Fruit fly (Drosophila melanogaster) whole organism, larva: ENCODE results near the gene Acp1.
A peak's percentile ranks its signal among the peaks of the same experiment; 100 is the strongest.

Experiments
- noc ChIP-seq: fragments of 200-800 bp; sonication (Bioruptor generic); optimal IDR thresholded peaks from 3 replicates; lab custom pipeline; 2019; ENCODE audit warnings: missing biosample characterization, mild to moderate bottlenecking, missing genetic modification characterization, moderate library complexity

The Acp1 gene

DNA sequence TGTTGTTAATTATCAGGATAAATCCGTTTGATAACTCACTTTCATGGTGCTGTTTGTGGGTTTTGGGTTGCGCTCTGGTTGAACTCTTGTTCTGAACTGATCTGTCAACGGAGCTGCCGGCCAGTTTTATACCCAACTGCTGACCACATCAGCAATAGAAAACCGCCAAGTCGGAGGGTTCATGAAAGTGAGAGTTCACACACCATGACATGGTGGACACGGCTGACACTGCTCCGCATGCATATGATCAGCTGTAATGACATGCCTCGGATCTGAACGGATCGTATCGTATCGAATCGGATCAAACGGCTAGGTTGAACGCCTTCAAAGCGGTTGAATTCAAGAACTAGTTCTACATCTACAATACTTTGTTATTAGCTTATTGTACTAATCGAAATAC, at the start of gene Acp1:
Gene Acp1, minus strand, starts transcription at position 101 of the 400 bp plus-strand sequence.
- no peak for TF ChIP-seq noc (tag; lab: Kevin White, UChicago)

DNA sequence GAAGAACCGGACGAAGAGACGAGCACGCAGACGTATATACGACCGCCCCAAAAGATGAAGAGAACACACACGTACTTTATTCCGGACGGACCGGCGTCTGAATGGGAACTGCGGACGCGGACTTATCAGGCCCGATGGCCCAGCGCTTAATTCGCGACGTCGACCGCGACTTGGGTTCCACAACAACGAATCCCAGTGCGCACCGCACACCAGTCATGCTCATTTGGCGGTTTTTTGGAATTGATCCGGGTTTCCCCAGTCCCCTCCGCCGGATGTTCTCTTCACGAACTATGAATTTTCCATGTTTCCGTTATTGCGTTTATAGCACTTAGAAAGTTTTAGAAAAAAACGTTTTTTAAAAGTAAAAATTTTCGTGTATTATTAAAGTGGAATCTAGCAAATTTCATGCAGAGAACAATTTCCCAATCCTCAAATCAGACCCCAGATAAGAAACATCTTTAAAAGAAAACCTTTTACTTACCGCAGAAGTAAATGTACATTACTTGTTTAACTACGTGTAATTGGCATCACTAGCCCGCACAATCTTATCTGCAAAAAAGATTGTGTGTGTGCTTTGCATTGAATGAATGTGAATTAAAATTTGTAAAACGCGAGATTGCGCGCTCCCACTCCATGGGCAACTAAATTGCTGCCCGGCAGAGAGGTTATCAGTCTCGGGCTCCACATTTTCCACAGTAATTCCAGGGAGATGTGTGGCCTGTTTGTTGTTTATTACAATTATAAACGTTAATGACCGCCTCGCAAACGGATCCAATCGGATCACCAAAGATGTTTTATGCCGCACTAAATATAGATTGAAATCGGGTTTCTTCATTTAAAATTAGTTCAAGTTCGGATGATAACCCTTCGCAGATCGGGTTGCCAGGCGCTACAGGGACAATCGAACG, 49.4 kb upstream of the Acp1 start, which contains the start of gene CG7149:
Gene CG7149, minus strand, starts transcription at position 110 of the 908 bp plus-strand sequence.
- TF ChIP-seq noc (tag; lab: Kevin White, UChicago): peak; percentile 60

DNA sequence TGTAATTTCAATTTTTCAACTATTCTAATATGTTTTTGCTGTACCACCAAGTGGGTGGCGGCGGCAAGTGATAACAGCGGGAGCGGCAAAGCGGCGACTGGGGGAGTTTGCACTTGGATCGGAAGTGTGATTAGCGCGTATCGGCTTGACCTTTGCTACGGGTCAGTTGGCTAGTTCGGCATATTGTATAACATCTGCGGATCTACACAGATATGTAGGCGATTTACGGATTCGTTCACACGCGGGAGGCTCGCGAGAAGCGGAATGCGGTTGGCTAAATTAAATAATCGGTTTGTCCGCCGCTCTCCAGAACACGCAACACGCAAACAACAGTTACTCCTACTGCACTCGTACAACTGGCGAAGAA, 48.7 kb upstream of the Acp1 start:
- no peak for TF ChIP-seq noc (tag; lab: Kevin White, UChicago)

DNA sequence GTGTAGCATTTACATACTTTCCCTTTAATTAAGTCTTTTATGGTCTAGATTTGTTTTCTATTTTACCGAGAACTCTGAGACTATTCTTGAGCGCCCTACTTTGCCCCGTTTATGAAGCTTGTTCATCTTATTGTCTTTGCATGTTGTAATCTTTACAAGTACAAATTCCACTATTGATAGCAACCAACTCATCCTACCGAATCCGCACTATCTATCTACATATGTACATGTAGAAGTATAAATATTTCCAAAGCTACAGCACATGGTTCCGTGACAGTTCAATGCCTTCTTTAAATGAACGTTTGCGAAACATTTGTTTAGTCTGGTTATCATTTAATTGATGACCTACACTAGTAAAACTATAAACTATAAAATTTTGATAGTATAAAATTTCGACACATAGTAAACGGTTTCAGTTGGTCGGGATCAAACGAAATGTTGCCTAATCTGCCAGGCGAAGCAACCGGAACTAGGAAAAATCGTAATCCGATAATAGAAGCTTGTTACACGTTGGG, 47.7 kb upstream of the Acp1 start:
- no peak for TF ChIP-seq noc (tag; lab: Kevin White, UChicago)

DNA sequence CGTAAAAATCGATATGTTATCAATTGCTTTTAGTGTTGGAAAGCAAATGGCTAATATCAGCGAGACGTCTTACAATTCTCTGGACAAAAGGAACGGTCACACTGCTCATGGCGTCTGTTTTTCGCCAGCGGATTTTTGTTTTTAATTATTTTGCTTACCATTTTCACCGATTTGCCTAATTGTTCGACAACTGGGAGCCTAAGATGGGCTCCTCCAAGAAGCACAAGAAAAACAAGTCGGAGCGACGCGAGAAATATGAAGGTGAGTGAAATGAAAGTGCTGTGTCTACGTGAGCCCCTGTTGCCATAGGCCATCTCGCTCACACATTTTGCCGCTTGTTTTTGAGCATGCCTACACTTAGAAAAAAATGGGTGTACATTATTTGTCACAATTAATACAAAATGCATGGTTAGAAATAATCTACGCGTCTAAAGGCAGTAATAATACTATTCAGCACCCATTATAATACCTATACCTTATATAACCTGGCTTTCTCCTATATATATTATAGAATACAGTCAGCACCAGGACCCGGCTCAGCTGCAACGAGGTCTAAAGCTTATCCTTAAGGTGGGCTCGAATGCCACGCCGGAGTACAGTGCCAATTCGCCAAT, 41.6 kb upstream of the Acp1 start, which contains the start of gene Brd7-9:
Gene Brd7-9, plus strand, starts transcription at position 78 of the 614 bp plus-strand sequence.
- peak; percentile 15 for TF ChIP-seq noc (tag; lab: Kevin White, UChicago)

DNA sequence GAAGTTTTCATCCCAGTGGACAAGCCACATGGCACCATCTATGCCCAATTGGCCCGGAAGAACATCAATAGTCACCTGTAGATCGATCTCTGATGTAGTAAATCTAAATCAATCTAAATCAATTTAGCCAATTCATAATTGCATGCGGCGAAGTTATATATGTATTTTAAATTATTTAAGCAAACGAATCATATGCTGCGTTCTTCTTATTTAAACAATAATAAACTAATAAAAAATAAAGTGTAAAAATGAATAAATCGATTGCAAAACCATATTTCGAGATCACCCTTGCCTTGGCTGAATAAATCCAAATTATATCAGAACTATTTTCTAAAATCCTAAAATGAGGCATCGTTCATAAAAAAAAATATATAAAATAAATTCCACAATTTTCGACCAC, 39.8 kb upstream of the Acp1 start, which contains the start of gene CG7164:
Gene CG7164, plus strand, starts transcription at position 301 of the 400 bp plus-strand sequence.
- TF ChIP-seq noc (tag; lab: Kevin White, UChicago): no peak

DNA sequence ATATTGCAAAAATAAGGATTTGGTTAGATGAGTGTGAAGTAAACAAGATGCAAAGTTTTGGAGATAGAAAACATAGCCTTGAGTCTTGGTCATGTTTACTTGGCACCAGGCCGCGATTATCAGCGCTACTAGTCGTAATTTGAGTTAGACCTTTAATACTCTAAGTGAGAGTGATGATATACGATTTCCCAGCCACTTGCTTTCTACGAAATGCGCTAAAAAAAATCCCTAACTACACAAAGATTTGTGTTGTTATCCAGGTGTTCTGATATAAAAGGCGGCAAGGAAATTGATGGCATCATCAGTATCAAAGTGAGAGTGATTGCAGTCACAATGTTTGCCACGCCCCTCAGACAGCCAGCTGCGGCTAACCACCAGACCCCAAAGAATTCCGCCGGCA, 38.4 kb upstream of the Acp1 start, which contains the start of gene Uro:
Gene Uro, plus strand, starts transcription at position 301 of the 400 bp plus-strand sequence.
- no peak for TF ChIP-seq noc (tag; lab: Kevin White, UChicago)

DNA sequence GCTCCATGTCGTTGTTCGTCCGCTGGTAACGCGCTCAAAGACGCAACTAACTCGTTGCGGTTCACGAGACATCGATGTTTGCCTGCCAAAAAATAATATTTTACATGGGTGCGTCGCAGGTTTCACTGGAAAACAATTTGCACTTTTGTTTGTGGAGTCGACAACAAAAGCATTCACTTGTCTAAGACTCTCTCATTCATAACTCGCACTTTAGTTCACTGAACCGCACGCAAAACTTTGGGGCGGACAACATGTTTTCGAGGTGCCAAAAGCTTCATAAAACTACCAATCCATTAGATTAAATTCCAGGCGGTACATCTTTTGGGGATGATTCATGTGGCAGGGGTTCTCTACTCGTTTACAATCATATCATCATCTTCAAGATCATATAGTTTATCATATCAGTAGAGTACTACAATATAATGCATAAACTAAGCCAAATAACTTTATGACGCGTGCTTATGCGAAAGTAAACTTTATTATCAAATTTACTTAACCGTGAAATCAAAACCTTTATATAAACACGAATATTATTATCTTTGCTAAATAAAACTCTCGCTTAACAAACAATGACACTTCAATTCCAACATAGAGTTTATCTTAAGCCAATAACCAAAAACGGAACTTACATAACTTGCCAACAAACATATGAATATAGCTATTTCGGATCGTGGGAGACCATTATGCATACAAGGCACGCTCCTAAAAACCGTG, 36.8 kb upstream of the Acp1 start, which contains the start of gene CG7179:
Gene CG7179, minus strand, starts transcription at position 51 of the 714 bp plus-strand sequence.
- peak; percentile 40 for TF ChIP-seq noc (tag; lab: Kevin White, UChicago)

DNA sequence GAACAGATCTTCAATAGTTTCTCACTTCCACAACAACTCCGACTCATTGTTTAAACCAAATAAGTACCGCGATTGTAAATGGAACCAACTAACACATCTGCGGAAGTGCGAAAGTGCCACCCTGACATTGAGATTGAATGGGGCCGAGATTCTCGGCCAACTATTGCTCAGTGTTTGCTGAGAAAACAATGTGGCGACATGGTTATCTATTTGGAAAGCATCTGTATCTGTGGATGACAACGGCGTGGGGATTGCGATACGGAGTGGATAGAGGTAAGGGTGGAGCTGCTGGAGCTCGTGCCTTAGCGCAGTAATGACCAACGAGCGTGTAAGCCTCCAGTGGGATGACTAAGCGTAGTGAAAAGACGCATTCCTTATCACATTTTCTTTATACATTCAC, 33.9 kb upstream of the Acp1 start:
- no peak for TF ChIP-seq noc (tag; lab: Kevin White, UChicago)

DNA sequence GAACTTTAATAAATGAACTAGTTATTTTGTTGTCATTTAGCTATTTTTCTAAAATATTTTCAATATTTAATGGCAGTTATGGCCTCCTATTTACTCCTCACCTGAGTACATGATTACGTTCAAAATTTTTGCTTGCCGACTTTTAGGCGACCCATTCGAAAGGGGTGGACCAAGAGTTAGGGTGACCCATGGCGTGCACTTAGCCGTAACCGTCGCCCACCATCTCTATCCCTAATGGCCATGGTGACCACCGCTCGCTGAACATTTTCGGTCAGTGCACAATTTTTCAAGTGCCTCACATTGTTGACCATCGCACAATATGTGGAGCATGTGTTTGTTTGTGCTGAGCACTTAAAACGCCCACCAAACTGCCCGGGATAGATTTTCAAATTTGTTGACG, 30.6 kb upstream of the Acp1 start:
- TF ChIP-seq noc (tag; lab: Kevin White, UChicago): no peak

DNA sequence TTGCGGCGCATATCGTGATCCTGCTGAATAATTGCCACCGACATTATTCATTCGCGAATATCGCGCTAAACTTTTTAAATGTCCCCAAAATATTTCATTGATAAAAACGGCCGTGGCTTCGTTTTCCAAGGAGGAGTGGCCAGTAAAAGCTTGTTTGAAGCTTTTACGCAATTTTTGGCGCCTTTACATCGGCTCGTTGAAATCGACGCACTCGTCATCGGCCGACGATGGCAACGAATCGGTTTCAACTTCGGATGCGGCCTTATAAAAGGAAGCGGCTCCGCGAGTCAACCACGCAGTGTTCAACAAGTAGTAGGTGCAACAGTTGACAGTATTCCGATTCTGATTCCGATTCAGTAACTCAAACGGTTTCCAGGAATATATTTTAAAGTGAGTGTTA, 26.0 kb upstream of the Acp1 start, which contains the start of gene CG7191:
Gene CG7191, plus strand, starts transcription at position 301 of the 400 bp plus-strand sequence.
- no peak for TF ChIP-seq noc (tag; lab: Kevin White, UChicago)

DNA sequence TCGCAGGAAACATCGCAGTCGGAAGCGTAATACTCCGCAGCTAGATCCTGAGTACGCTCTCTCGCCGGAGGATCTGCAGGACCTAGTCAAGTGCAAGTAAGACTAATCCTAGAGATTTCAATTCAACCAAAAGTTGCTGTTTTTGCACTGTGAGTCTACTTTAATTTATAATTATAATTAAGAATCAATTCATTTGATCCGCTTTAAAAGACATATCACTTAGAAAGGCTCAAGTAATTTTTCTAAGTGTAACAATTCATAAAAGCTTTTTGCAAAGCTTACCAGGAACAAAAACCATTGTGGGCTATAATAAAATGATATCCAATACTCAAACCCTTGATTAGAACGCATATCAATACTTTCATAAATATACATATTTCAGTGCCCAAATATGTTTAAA, 15.5 kb upstream of the Acp1 start:
- TF ChIP-seq noc (tag; lab: Kevin White, UChicago): no peak

DNA sequence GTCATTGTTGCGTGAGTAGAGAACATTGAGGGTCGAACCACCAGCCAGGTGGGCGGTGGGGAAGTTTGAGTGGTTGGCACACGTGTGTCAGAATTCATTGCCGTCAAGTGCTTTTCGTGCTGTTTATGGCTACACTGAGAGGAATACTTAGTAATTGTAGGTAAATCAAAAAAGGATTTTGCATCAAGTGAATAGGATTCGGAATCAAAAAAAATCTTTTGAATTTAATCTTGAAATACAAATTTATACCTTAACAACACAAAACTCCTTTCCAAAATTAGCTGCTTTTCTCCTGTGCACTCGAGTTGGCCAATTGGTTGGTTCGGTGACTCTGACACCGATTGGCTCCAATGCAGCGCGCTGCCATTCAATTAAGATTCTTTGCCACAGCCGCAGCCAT, 13.2 kb upstream of the Acp1 start:
- TF ChIP-seq noc (tag; lab: Kevin White, UChicago): no peak

DNA sequence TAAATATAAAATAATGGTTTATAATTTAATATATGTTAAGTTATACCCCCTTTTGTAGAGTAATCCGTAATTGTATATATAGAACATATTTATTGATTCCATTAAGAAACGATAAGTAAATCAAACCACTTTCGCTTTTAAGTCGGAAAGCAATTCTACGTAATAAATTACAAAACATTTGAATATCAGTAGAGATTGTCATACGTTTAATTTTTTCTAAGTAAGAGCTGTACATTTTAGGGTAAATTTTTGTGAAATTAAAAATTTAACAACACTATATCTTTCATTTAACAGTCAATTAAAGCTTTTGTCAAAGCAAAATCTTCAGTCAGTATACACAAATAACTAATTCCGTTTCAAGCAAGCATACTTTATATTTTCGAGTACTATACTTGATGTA, 12.5 kb upstream of the Acp1 start, which contains the start of gene CG46025:
Gene CG46025, plus strand, starts transcription at position 301 of the 400 bp plus-strand sequence.
- no peak for TF ChIP-seq noc (tag; lab: Kevin White, UChicago)

DNA sequence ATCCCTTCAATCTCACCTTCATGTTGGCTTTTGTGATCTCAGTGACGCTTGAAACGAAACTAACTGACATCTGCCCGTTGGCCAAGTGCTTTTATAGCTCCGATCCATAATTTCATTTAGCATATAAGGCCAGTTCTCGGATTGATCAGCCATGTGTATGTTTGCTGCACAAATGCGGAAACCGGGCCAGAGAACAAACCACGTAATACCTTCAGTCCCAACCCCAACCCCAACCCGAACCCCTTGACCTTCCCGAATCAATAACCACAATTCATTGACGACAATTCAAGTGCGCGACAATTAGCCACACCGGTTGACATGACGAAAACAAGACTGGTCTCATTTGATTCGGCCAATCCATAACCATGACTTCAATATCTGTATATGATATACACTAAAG, 11.7 kb upstream of the Acp1 start, which contains the start of gene CG7203:
Gene CG7203, minus strand, starts transcription at position 101 of the 400 bp plus-strand sequence.
- no peak for TF ChIP-seq noc (tag; lab: Kevin White, UChicago)
